Worm (Caenorhabditis elegans): ENCODE data around the gene C52G5.2.

Gene C52G5.2

ce11 chrX:12884873-12885272 lies 41.8 kb downstream of the C52G5.2 start, which contains the start of gene gpc-1:
Gene gpc-1, minus strand, starts transcription at chrX:12884989.
- TF ChIP-seq ces-1 (GFP tag; optimal IDR thresholded peaks at IDR 0.05) (peak; percentile 26), nhr-76 (tag; optimal IDR thresholded peaks at IDR 0.05) (no peak), tbx-8 (GFP tag; optimal IDR thresholded peaks at IDR 0.05) (no peak)

DNA sequence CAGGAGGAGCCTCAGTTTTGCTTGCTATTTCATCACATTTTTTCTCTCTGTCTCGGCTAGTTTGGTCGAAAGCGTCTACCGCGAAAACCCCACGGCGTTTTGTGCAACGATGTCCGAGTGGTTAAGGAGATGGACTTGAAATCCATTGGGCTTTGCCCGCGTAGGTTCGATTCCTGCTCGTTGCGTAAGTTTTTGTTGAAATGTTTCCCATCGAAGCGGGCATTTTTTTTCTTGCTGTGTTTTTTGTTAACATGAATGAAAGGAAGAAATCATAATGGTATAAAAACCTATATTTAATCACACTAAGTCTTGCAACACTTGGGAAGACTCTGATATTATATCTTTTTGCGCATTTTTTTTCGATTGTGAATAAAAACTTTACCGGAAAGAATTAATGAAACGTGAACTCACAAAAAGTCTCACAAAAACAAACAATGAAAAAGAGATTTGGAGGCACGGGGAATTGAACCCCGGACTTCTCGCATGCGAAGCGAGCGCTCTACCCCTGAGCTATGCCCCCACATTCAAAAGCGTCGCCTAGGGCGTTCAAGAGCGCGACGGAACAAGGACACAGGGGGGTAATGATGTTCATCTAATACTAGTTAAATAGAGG lies 46.8 kb downstream of the C52G5.2 start:
- TF ChIP-seq bed-3 (GFP tag; optimal IDR thresholded peaks at IDR 0.05) (peak; percentile 66), sptf-1 (tag; optimal IDR thresholded peaks at IDR 0.05) (peak; percentile 95), nhr-12 (tag; optimal IDR thresholded peaks at IDR 0.05) (no peak), unc-62 (GFP tag; optimal IDR thresholded peaks at IDR 0.05) (no peak), ceh-43 (GFP tag; optimal IDR thresholded peaks at IDR 0.05) (peak; percentile 78), nhr-237 (tag; optimal IDR thresholded peaks at IDR 0.05) (no peak), lin-32 (GFP tag; optimal IDR thresholded peaks at IDR 0.05) (peak; percentile 47), nhr-28 (tag; optimal IDR thresholded peaks at IDR 0.05) (no peak), mls-2 (tag; optimal IDR thresholded peaks at IDR 0.05) (peak; percentile 92), pha-4 (tag; optimal IDR thresholded peaks at IDR 0.05) (peak; percentile 56), drap-1 (GFP tag; optimal IDR thresholded peaks at IDR 0.05) (peak; percentile 82), ceh-83 (GFP tag; optimal IDR thresholded peaks at IDR 0.05) (peak; percentile 86), elt-3 (tag; optimal IDR thresholded peaks at IDR 0.05) (no peak), M03D4.4 (tag; optimal IDR thresholded peaks at IDR 0.05) (peak; percentile 91), nhr-76 (tag; optimal IDR thresholded peaks at IDR 0.05) (no peak), ces-1 (GFP tag; optimal IDR thresholded peaks at IDR 0.05) (no peak), mab-5 (tag; optimal IDR thresholded peaks at IDR 0.05) (no peak), nhr-2 (tag; optimal IDR thresholded peaks at IDR 0.05) (peak; percentile 21), cnd-1 (tag; optimal IDR thresholded peaks at IDR 0.05) (peak; percentile 85), ztf-11 (tag; optimal IDR thresholded peaks at IDR 0.05) (no peak), unc-120 (tag; optimal IDR thresholded peaks at IDR 0.05; ENCODE audit: poor library complexity, severe bottlenecking) (peak; percentile 73), sem-2 (GFP tag; optimal IDR thresholded peaks at IDR 0.05) (peak; percentile 77), flh-1 (GFP tag; optimal IDR thresholded peaks at IDR 0.05) (peak; percentile 60), snpc-4 (tag; optimal IDR thresholded peaks at IDR 0.05) (no peak), hlh-1 (tag; optimal IDR thresholded peaks at IDR 0.05) (no peak), mep-1 (tag; optimal IDR thresholded peaks at IDR 0.05) (peak; percentile 29), elt-1 (tag; optimal IDR thresholded peaks at IDR 0.05; ENCODE audit: borderline replicate concordance, insufficient read depth) (no peak), lsy-2 (tag; optimal IDR thresholded peaks at IDR 0.05) (peak; percentile 2), zip-8 (tag; optimal IDR thresholded peaks at IDR 0.05) (peak; percentile 7), unc-39 (tag; optimal IDR thresholded peaks at IDR 0.05) (no peak), lin-13 (tag; optimal IDR thresholded peaks at IDR 0.05) (peak; percentile 43), blmp-1 (tag; optimal IDR thresholded peaks at IDR 0.05) (no peak), ceh-39 (tag; optimal IDR thresholded peaks at IDR 0.05) (no peak), tbx-8 (GFP tag; optimal IDR thresholded peaks at IDR 0.05) (peak; percentile 85), ham-2 (GFP tag; optimal IDR thresholded peaks at IDR 0.05) (peak; percentile 79)

Data from whole organism, mixed stage, embryonic.